Fruit fly (Drosophila melanogaster) whole organism, embryonic: Measurements from ENCODE around the gene CG2772.

Experiments
- Asciz ChIP-seq: fragments of 200-800 bp; sonication (Bioruptor generic); optimal IDR thresholded peaks from 2 replicates; lab custom pipeline; 2017; ENCODE audit warnings: missing biosample characterization, mild to moderate bottlenecking, missing genetic modification characterization, missing genetic modification reagents
- BEAF-32 ChIP-seq: fragments of 200-800 bp; sonication (Bioruptor generic); optimal IDR thresholded peaks from 3 replicates; lab custom pipeline; 2017; ENCODE audit warnings: missing biosample characterization, missing genetic modification characterization, mild to moderate bottlenecking, moderate library complexity, missing genetic modification reagents
- Bdp1 ChIP-seq: fragments of 200-800 bp; sonication (Bioruptor generic); optimal IDR thresholded peaks from 3 replicates; lab custom pipeline; 2016; ENCODE audit warnings: missing biosample characterization, missing genetic modification characterization
- CG10462 ChIP-seq: fragments of 200-800 bp; sonication (Bioruptor generic); optimal IDR thresholded peaks from 2 replicates; lab custom pipeline; 2016; ENCODE audit warnings: missing biosample characterization, missing genetic modification characterization
- CG10543 ChIP-seq: fragments of 200-800 bp; sonication (Bioruptor generic); optimal IDR thresholded peaks from 3 replicates; lab custom pipeline; 2017; ENCODE audit warnings: missing biosample characterization, mild to moderate bottlenecking, missing genetic modification characterization, moderate library complexity
- CG10654 ChIP-seq: fragments of 200-800 bp; sonication (Bioruptor generic); optimal IDR thresholded peaks from 2 replicates; lab custom pipeline; 2016; ENCODE audit warnings: missing biosample characterization, missing genetic modification characterization
- CG15073 ChIP-seq: fragments of 200-800 bp; sonication (Bioruptor generic); optimal IDR thresholded peaks from 2 replicates; lab custom pipeline; 2016; ENCODE audit warnings: missing biosample characterization, missing genetic modification characterization
- CG15269 ChIP-seq: fragments of 200-800 bp; sonication (Bioruptor generic); optimal IDR thresholded peaks from 2 replicates; lab custom pipeline; 2018; ENCODE audit warnings: missing biosample characterization, mild to moderate bottlenecking, missing genetic modification characterization, moderate library complexity
- CG2129 ChIP-seq: fragments of 200-800 bp; sonication (Bioruptor generic); IDR thresholded peaks from 2 replicates; pipeline ENCODE4 v1.3.6; 2022; ENCODE audit warnings: missing biosample characterization, missing genetic modification characterization; ENCODE audit not compliant: partially characterized antibody
- CG3065 ChIP-seq: fragments of 200-800 bp; sonication (Bioruptor generic); optimal IDR thresholded peaks from 2 replicates; lab custom pipeline; 2016; ENCODE audit warnings: missing biosample characterization, missing genetic modification characterization
- CG31224 ChIP-seq: fragments of 200-800 bp; sonication (Bioruptor generic); IDR thresholded peaks from 2 replicates; pipeline ENCODE4 v1.3.6; 2022; ENCODE audit warnings: missing biosample characterization, missing genetic modification characterization
- CG32772 ChIP-seq: fragments of 200-800 bp; sonication (Bioruptor generic); IDR thresholded peaks from 2 replicates; pipeline ENCODE4 v1.3.6; 2022; ENCODE audit warnings: missing biosample characterization, missing genetic modification characterization
- CG4424 ChIP-seq: fragments of 200-800 bp; sonication (Bioruptor generic); optimal IDR thresholded peaks from 3 replicates; lab custom pipeline; 2016; ENCODE audit warnings: missing biosample characterization, missing genetic modification characterization
- CG5180 ChIP-seq: fragments of 200-800 bp; sonication (Bioruptor generic); optimal IDR thresholded peaks from 3 replicates; lab custom pipeline; 2017; ENCODE audit warnings: missing biosample characterization, missing genetic modification characterization, mild to moderate bottlenecking, moderate library complexity, missing genetic modification reagents
- CG6175 ChIP-seq: fragments of 200-800 bp; sonication (Bioruptor generic); IDR thresholded peaks from 3 replicates; pipeline ENCODE4 v1.3.6; 2022; ENCODE audit warnings: missing biosample characterization, missing genetic modification characterization
- CG6791 ChIP-seq: fragments of 200-800 bp; sonication (Bioruptor generic); IDR thresholded peaks from 3 replicates; pipeline ENCODE4 v1.3.6; 2022; ENCODE audit warnings: missing biosample characterization, missing genetic modification characterization; ENCODE audit not compliant: partially characterized antibody
- CG7372 ChIP-seq: fragments of 200-800 bp; sonication (Bioruptor generic); IDR thresholded peaks from 2 replicates; pipeline ENCODE4 v1.3.6; 2022; ENCODE audit warnings: missing biosample characterization, missing genetic modification characterization
- CG8765 ChIP-seq: fragments of 200-800 bp; sonication (Bioruptor generic); IDR thresholded peaks from 2 replicates; pipeline ENCODE4 v1.3.6; 2022; ENCODE audit warnings: missing biosample characterization, missing genetic modification characterization
- CG9215 ChIP-seq: fragments of 200-800 bp; sonication (Bioruptor generic); IDR thresholded peaks from 2 replicates; pipeline ENCODE4 v1.3.6; 2022; ENCODE audit warnings: missing biosample characterization, missing genetic modification characterization
- CG9797 ChIP-seq: fragments of 200-800 bp; sonication (Bioruptor generic); optimal IDR thresholded peaks from 3 replicates; lab custom pipeline; 2018; ENCODE audit warnings: missing biosample characterization, mild to moderate bottlenecking, missing genetic modification characterization
- Camta ChIP-seq: fragments of 200-800 bp; sonication (Bioruptor generic); optimal IDR thresholded peaks from 2 replicates; lab custom pipeline; 2016; ENCODE audit warnings: missing biosample characterization, missing genetic modification characterization
- D19B ChIP-seq: fragments of 200-800 bp; sonication (Bioruptor generic); optimal IDR thresholded peaks from 2 replicates; lab custom pipeline; 2017; ENCODE audit warnings: missing biosample characterization, mild to moderate bottlenecking, missing genetic modification characterization
- Dbx ChIP-seq: fragments of 200-800 bp; sonication (Bioruptor generic); IDR thresholded peaks from 3 replicates; pipeline ENCODE4 v1.3.6; 2022; ENCODE audit warnings: missing biosample characterization, missing genetic modification characterization
- Dip2 ChIP-seq: fragments of 200-800 bp; sonication (Bioruptor generic); IDR thresholded peaks from 2 replicates; pipeline ENCODE4 v1.3.6; 2022; ENCODE audit warnings: missing biosample characterization, missing genetic modification characterization
- HmgD ChIP-seq: fragments of 200-800 bp; sonication (Bioruptor generic); optimal IDR thresholded peaks from 3 replicates; lab custom pipeline; 2016; ENCODE audit warnings: missing biosample characterization, missing genetic modification characterization
- MBD-R2 ChIP-seq: fragments of 200-800 bp; sonication (Bioruptor generic); IDR thresholded peaks from 2 replicates; pipeline ENCODE4 v1.3.6; 2022; ENCODE audit warnings: missing biosample characterization, missing genetic modification characterization
- Nf-YC ChIP-seq: fragments of 200-800 bp; optimal IDR thresholded peaks from 3 replicates; lab custom pipeline; 2019; ENCODE audit warnings: missing biosample characterization, mild to moderate bottlenecking, missing genetic modification characterization, moderate library complexity
- Sox102F ChIP-seq: fragments of 200-800 bp; sonication (Bioruptor generic); optimal IDR thresholded peaks from 2 replicates; lab custom pipeline; 2018; ENCODE audit warnings: missing biosample characterization, mild to moderate bottlenecking, missing genetic modification characterization, moderate library complexity
- Spps ChIP-seq: fragments of 200-800 bp; sonication (Bioruptor generic); optimal IDR thresholded peaks from 2 replicates; lab custom pipeline; 2018; ENCODE audit warnings: missing biosample characterization, mild to moderate bottlenecking, missing genetic modification characterization
- Xrp1 ChIP-seq: fragments of 200-800 bp; sonication (Bioruptor generic); IDR thresholded peaks from 2 replicates; pipeline ENCODE4 v1.3.6; 2022; ENCODE audit warnings: missing biosample characterization, missing genetic modification characterization
- dpn ChIP-seq, 2 experiments: fragments of 200-800 bp; sonication (Bioruptor generic); optimal IDR thresholded peaks; 3 replicates each; lab custom pipeline; 2016; ENCODE audit warnings: missing biosample characterization in 2 of 2, missing genetic modification characterization in 2 of 2
- fd102C ChIP-seq: fragments of 200-800 bp; sonication (Bioruptor generic); optimal IDR thresholded peaks from 2 replicates; lab custom pipeline; 2018; ENCODE audit warnings: missing biosample characterization, mild to moderate bottlenecking, missing genetic modification characterization, moderate library complexity
- ftz-f1 ChIP-seq: fragments of 200-800 bp; sonication (Bioruptor generic); optimal IDR thresholded peaks from 2 replicates; lab custom pipeline; 2016; ENCODE audit warnings: missing biosample characterization, missing genetic modification characterization
- gfzf ChIP-seq: fragments of 200-800 bp; sonication (Bioruptor generic); optimal IDR thresholded peaks from 2 replicates; lab custom pipeline; 2016; ENCODE audit warnings: missing biosample characterization, mild to moderate bottlenecking, missing genetic modification characterization, moderate library complexity
- grau ChIP-seq: fragments of 200-800 bp; optimal IDR thresholded peaks from 3 replicates; lab custom pipeline; 2019; ENCODE audit warnings: missing biosample characterization, mild to moderate bottlenecking, missing genetic modification characterization, moderate library complexity
- grn ChIP-seq: fragments of 200-800 bp; sonication (Bioruptor generic); optimal IDR thresholded peaks from 3 replicates; lab custom pipeline; 2017; ENCODE audit warnings: missing biosample characterization, missing genetic modification characterization
- hkb ChIP-seq, 2 experiments: fragments of 200-800 bp in 1 of 2; fragments of >200 bp in 1 of 2; sonication (Bioruptor generic) in 1 of 2; IDR thresholded peaks in 1 of 2; optimal IDR thresholded peaks in 1 of 2; 2 replicates each; pipeline versions ENCODE4 v1.3.6 to Lab custom; 2017 to 2022; ENCODE audit warnings: missing biosample characterization in 1 of 2, missing genetic modification characterization in 1 of 2
- inv ChIP-seq: fragments of 200-800 bp; sonication (Bioruptor generic); IDR thresholded peaks from 2 replicates; pipeline ENCODE4 v1.3.6; 2022; ENCODE audit warnings: missing biosample characterization, missing genetic modification characterization; ENCODE audit not compliant: partially characterized antibody
- lola ChIP-seq, 3 experiments: fragments of >200 bp in 2 of 3; fragments of 200-800 bp in 1 of 3; sonication (Bioruptor generic) in 1 of 3; optimal IDR thresholded peaks; 2 replicates each; lab custom pipeline; 2017 to 2019; ENCODE audit warnings: missing biosample characterization in 3 of 3, missing genetic modification characterization in 3 of 3, mild to moderate bottlenecking in 1 of 3, moderate library complexity in 1 of 3
- lov ChIP-seq, 2 experiments: fragments of 200-800 bp in 1 of 2; fragments of >200 bp in 1 of 2; sonication (Bioruptor generic) in 1 of 2; IDR thresholded peaks in 1 of 2; optimal IDR thresholded peaks in 1 of 2; 2 replicates in 1 of 2; 3 replicates in 1 of 2; pipeline versions ENCODE4 v1.3.6 to Lab custom; 2017 to 2022; ENCODE audit warnings: missing biosample characterization in 1 of 2, missing genetic modification characterization in 1 of 2
- nau ChIP-seq: fragments of 200-800 bp; sonication (Bioruptor generic); optimal IDR thresholded peaks from 3 replicates; lab custom pipeline; 2017; ENCODE audit warnings: missing biosample characterization, mild to moderate bottlenecking, missing genetic modification characterization, missing genetic modification reagents
- nerfin-1 ChIP-seq: fragments of 200-800 bp; sonication (Bioruptor generic); optimal IDR thresholded peaks from 3 replicates; lab custom pipeline; 2019; ENCODE audit warnings: missing biosample characterization, mild to moderate bottlenecking, missing genetic modification characterization, moderate library complexity
- p53 ChIP-seq: fragments of 200-800 bp; sonication (Bioruptor generic); optimal IDR thresholded peaks from 2 replicates; lab custom pipeline; 2016; ENCODE audit warnings: missing biosample characterization, missing genetic modification characterization
- pb ChIP-seq: fragments of 200-800 bp; sonication (Bioruptor generic); optimal IDR thresholded peaks from 3 replicates; lab custom pipeline; 2016; ENCODE audit warnings: missing biosample characterization, missing genetic modification characterization
- peb ChIP-seq: fragments of 200-800 bp; sonication (Bioruptor generic); IDR thresholded peaks from 2 replicates; pipeline ENCODE4 v1.3.6; 2022; ENCODE audit warnings: missing biosample characterization, missing genetic modification characterization
- row ChIP-seq: fragments of 200-800 bp; sonication (Bioruptor generic); IDR thresholded peaks from 3 replicates; pipeline ENCODE4 v1.3.6; 2022; ENCODE audit warnings: missing biosample characterization, missing genetic modification characterization
- sob ChIP-seq: fragments of 200-800 bp; sonication (Bioruptor generic); IDR thresholded peaks from 2 replicates; pipeline ENCODE4 v1.3.6; 2022; ENCODE audit warnings: missing biosample characterization, missing genetic modification characterization
- usp ChIP-seq: fragments of >200 bp; optimal IDR thresholded peaks from 2 replicates; lab custom pipeline; 2017; ENCODE audit warnings: missing biosample characterization, missing genetic modification characterization
- zen ChIP-seq: fragments of 200-800 bp; sonication (Bioruptor generic); optimal IDR thresholded peaks from 3 replicates; lab custom pipeline; 2018; ENCODE audit warnings: missing biosample characterization, mild to moderate bottlenecking, missing genetic modification characterization, moderate library complexity
- zen2 ChIP-seq: fragments of 200-800 bp; sonication (Bioruptor generic); IDR thresholded peaks from 3 replicates; pipeline ENCODE4 v1.3.6; 2022; ENCODE audit warnings: missing biosample characterization, missing genetic modification characterization; ENCODE audit not compliant: partially characterized antibody

Gene CG2772

DNA sequence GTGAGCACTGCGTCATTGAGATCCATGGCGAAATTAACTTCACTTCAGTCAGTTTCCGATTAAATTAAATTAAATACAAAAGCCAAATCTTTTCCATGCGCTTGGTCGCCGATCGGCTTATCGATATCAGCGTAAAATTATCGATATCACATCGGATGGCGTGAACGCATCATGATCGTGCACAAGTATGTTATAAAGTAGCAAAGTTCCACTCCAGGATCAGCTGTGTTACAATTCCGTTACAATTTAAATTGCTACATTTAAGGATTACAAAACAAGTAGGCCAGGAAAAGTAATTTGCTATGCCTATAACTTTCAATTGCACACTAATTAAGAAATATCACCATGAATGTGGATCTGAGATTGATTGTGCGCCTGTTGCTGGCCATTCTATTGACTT lies 24.1 kb downstream of the CG2772 start, which contains the start of the genes Pif1 and CG31776 (continued):
- no peak for TF ChIP-seq Spps (tag; lab: Kevin White, UChicago)
- no peak for TF ChIP-seq Bdp1 (GFP tag; lab: Kevin White, UChicago)
- TF ChIP-seq CG3065 (GFP tag; lab: Kevin White, UChicago), result no peak
- no peak for TF ChIP-seq lov (optimal IDR thresholded peaks at IDR 0.05; lab: Kevin White, UChicago)
- TF ChIP-seq lov (GFP tag; IDR thresholded peaks at IDR 0.05; lab: Robert Waterston, UW), result no peak
- no peak for TF ChIP-seq lola (GFP tag; optimal IDR thresholded peaks at IDR 0.05; lab: Kevin White, UChicago)
- no peak for TF ChIP-seq nerfin-1 (tag; lab: Kevin White, UChicago)
- no peak for TF ChIP-seq hkb (optimal IDR thresholded peaks at IDR 0.05; lab: Kevin White, UChicago)
- no peak for TF ChIP-seq hkb (GFP tag; IDR thresholded peaks at IDR 0.05; lab: Robert Waterston, UW)
- TF ChIP-seq pb (GFP tag; lab: Kevin White, UChicago), result no peak
- TF ChIP-seq p53 (GFP tag; lab: Kevin White, UChicago), result peak; percentile 9
- TF ChIP-seq CG8765, result no peak
- TF ChIP-seq zen2 (GFP tag; lab: Robert Waterston, UW), result peak; percentile 92
- TF ChIP-seq CG10462 (GFP tag; lab: Kevin White, UChicago), result no peak
- no peak for TF ChIP-seq CG32772 (GFP tag; lab: Robert Waterston, UW)
- no peak for TF ChIP-seq CG9215 (GFP tag; lab: Robert Waterston, UW)
- no peak for TF ChIP-seq D19B
- no peak for TF ChIP-seq Dbx
- no peak for TF ChIP-seq CG10543 (GFP tag; lab: Kevin White, UChicago)
- no peak for TF ChIP-seq HmgD (GFP tag; lab: Kevin White, UChicago)
- no peak for TF ChIP-seq dpn (GFP tag; optimal IDR thresholded peaks at IDR 0.05; lab: Kevin White, UChicago)
- TF ChIP-seq Sox102F, result no peak
- TF ChIP-seq ftz-f1, result no peak
- no peak for TF ChIP-seq fd102C (GFP tag; lab: Kevin White, UChicago)
- no peak for TF ChIP-seq Camta (GFP tag; lab: Kevin White, UChicago)
- TF ChIP-seq CG7372 (GFP tag; lab: Robert Waterston, UW), result no peak
- no peak for TF ChIP-seq Xrp1 (GFP tag; lab: Robert Waterston, UW)
- no peak for TF ChIP-seq CG15073
- TF ChIP-seq row (GFP tag; lab: Robert Waterston, UW), result peak; percentile 21; the same call in 1 of the 3 replicates
- TF ChIP-seq grau (tag; lab: Kevin White, UChicago), result no peak
- no peak for TF ChIP-seq CG10654 (GFP tag; lab: Kevin White, UChicago)
- TF ChIP-seq CG6791 (GFP tag; lab: Robert Waterston, UW), result peak; percentile 92
- no peak for TF ChIP-seq CG15269 (tag; lab: Kevin White, UChicago)
- peak; percentile 92 for TF ChIP-seq BEAF-32 (GFP tag; lab: Kevin White, UChicago)
- peak; percentile 65 for TF ChIP-seq CG9797
- no peak for TF ChIP-seq nau (GFP tag; lab: Kevin White, UChicago)
- TF ChIP-seq Nf-YC, result no peak
- no peak for TF ChIP-seq CG6175 (GFP tag; lab: Robert Waterston, UW)
- TF ChIP-seq CG31224 (GFP tag; lab: Robert Waterston, UW), result no peak
- TF ChIP-seq peb, result no peak
- TF ChIP-seq CG2129, result peak; percentile 79
- TF ChIP-seq CG5180 (GFP tag; lab: Kevin White, UChicago), result no peak
- TF ChIP-seq grn, result no peak
- peak; percentile 68 for TF ChIP-seq inv (GFP tag; lab: Robert Waterston, UW)
- no peak for TF ChIP-seq usp (GFP tag; lab: Kevin White, UChicago)
- no peak for TF ChIP-seq CG4424 (GFP tag; lab: Kevin White, UChicago)
- peak; percentile 79 for TF ChIP-seq MBD-R2 (GFP tag; lab: Robert Waterston, UW)
- TF ChIP-seq gfzf (GFP tag; lab: Kevin White, UChicago), result peak; percentile 55
- no peak for TF ChIP-seq sob (GFP tag; lab: Robert Waterston, UW)
- peak; percentile 37 for TF ChIP-seq zen (tag; lab: Kevin White, UChicago)
- TF ChIP-seq Asciz (GFP tag; lab: Kevin White, UChicago), result no peak
- TF ChIP-seq Dip2 (GFP tag; lab: Robert Waterston, UW), result no peak
